Worm (Caenorhabditis elegans) whole organism, late embryonic: ENCODE data around the gene otpl-1.

Experiments used
- C38D4.7 ChIP-seq: fragments of 200-800 bp; sonication (Bioruptor generic); optimal IDR thresholded peaks from 2 replicates; lab custom pipeline; 2018; ENCODE audit warnings: mild to moderate bottlenecking, missing genetic modification characterization, moderate library complexity, missing compliant biosample characterization
- K09A11.1 ChIP-seq: sonication (generic microtip); optimal IDR thresholded peaks from 2 replicates; lab custom pipeline; 2017; ENCODE audit warnings: antibody characterized with exemption, mild to moderate bottlenecking, missing genetic modification characterization, missing compliant biosample characterization; ENCODE audit not compliant: insufficient read depth
- T23F11.4 ChIP-seq: fragments of 200-800 bp; sonication (Bioruptor generic); optimal IDR thresholded peaks from 2 replicates; lab custom pipeline; 2018; ENCODE audit warnings: mild to moderate bottlenecking, missing genetic modification characterization, missing compliant biosample characterization
- Y22D7AL.16 ChIP-seq: sonication (generic microtip); optimal IDR thresholded peaks from 2 replicates; lab custom pipeline; 2016; ENCODE audit warnings: missing genetic modification characterization, missing compliant biosample characterization
- ahr-1 ChIP-seq: sonication (generic microtip); optimal IDR thresholded peaks from 2 replicates; lab custom pipeline; 2016; ENCODE audit warnings: missing genetic modification characterization, missing compliant biosample characterization
- ama-1 ChIP-seq: fragments of 150-350 bp; optimal IDR thresholded peaks from 2 replicates; lab custom pipeline; 2014
- ceh-14 ChIP-seq: sonication (generic microtip); optimal IDR thresholded peaks from 2 replicates; lab custom pipeline; 2016; ENCODE audit warnings: missing genotype, missing genetic modification characterization, missing compliant biosample characterization
- ceh-22 ChIP-seq: sonication (generic microtip); optimal IDR thresholded peaks from 2 replicates; lab custom pipeline; 2017; ENCODE audit warnings: missing biosample characterization, missing genetic modification characterization
- ceh-24 ChIP-seq: sonication (generic microtip); optimal IDR thresholded peaks from 2 replicates; lab custom pipeline; 2016; ENCODE audit warnings: mild to moderate bottlenecking, missing genetic modification characterization, missing compliant biosample characterization
- ceh-30 ChIP-seq: fragments of 150-350 bp; optimal IDR thresholded peaks from 2 replicates; lab custom pipeline; 2014; ENCODE audit warnings: missing biosample characterization, missing genetic modification characterization
- ceh-31 ChIP-seq: sonication (generic microtip); optimal IDR thresholded peaks from 2 replicates; lab custom pipeline; 2016; ENCODE audit warnings: missing genetic modification characterization, missing compliant biosample characterization
- ceh-34 ChIP-seq: sonication (generic microtip); optimal IDR thresholded peaks from 2 replicates; lab custom pipeline; 2016; ENCODE audit warnings: mild to moderate bottlenecking, missing genetic modification characterization, missing compliant biosample characterization
- ceh-45 ChIP-seq: fragments of 200-800 bp; sonication (Bioruptor generic); IDR thresholded peaks from 2 replicates; pipeline ENCODE4 v1.3.6; 2022; ENCODE audit warnings: missing genetic modification reagents, missing genetic modification characterization, missing compliant biosample characterization
- ceh-48 ChIP-seq: sonication (generic microtip); optimal IDR thresholded peaks from 2 replicates; lab custom pipeline; 2016; ENCODE audit warnings: missing genetic modification characterization, inconsistent platforms, missing compliant biosample characterization
- ceh-9 ChIP-seq: sonication (generic microtip); optimal IDR thresholded peaks from 2 replicates; lab custom pipeline; 2016; ENCODE audit warnings: mild to moderate bottlenecking, missing genetic modification characterization, inconsistent platforms, missing compliant biosample characterization
- ets-4 ChIP-seq: sonication (generic microtip); optimal IDR thresholded peaks from 2 replicates; lab custom pipeline; 2016; ENCODE audit warnings: missing genetic modification characterization, missing compliant biosample characterization
- eyg-1 ChIP-seq: sonication (generic microtip); optimal IDR thresholded peaks from 2 replicates; lab custom pipeline; 2016; ENCODE audit warnings: missing genotype, missing genetic modification characterization, missing compliant biosample characterization
- fkh-6 ChIP-seq: sonication (generic microtip); optimal IDR thresholded peaks from 2 replicates; lab custom pipeline; 2016; ENCODE audit warnings: missing genetic modification characterization, missing compliant biosample characterization
- gmeb-2 ChIP-seq: sonication (generic microtip); optimal IDR thresholded peaks from 2 replicates; lab custom pipeline; 2016; ENCODE audit warnings: missing genetic modification characterization, inconsistent platforms, missing compliant biosample characterization
- madf-2 ChIP-seq: sonication (generic microtip); optimal IDR thresholded peaks from 2 replicates; lab custom pipeline; 2017; ENCODE audit warnings: missing genetic modification characterization, missing compliant biosample characterization
- mec-3 ChIP-seq: sonication (generic microtip); optimal IDR thresholded peaks from 2 replicates; lab custom pipeline; 2016; ENCODE audit warnings: borderline replicate concordance, missing genetic modification characterization, missing compliant biosample characterization
- npax-4 ChIP-seq: sonication (generic microtip); optimal IDR thresholded peaks from 2 replicates; lab custom pipeline; 2016; ENCODE audit warnings: missing genetic modification characterization, missing compliant biosample characterization
- odd-2 ChIP-seq: sonication (generic microtip); optimal IDR thresholded peaks from 2 replicates; lab custom pipeline; 2017; ENCODE audit warnings: antibody characterized with exemption, mild to moderate bottlenecking, missing genetic modification characterization, missing compliant biosample characterization
- pat-9 ChIP-seq: fragments of 200-800 bp; sonication (Bioruptor generic); optimal IDR thresholded peaks from 2 replicates; lab custom pipeline; 2018; ENCODE audit warnings: mild to moderate bottlenecking, missing genetic modification characterization, moderate library complexity, missing compliant biosample characterization
- pha-4 ChIP-seq: fragments of 150-350 bp; optimal IDR thresholded peaks from 2 replicates; lab custom pipeline; 2018; ENCODE audit warnings: missing biosample characterization, missing genetic modification reagents, missing genetic modification characterization
- pros-1 ChIP-seq: fragments of 150-350 bp; optimal IDR thresholded peaks from 2 replicates; lab custom pipeline; 2014; ENCODE audit warnings: missing biosample characterization, missing genetic modification reagents, missing genetic modification characterization
- ref-2 ChIP-seq: sonication (generic microtip); optimal IDR thresholded peaks from 2 replicates; lab custom pipeline; 2016; ENCODE audit warnings: missing genetic modification characterization, missing compliant biosample characterization
- sdc-2 ChIP-seq: sonication (generic microtip); optimal IDR thresholded peaks from 2 replicates; lab custom pipeline; 2016; ENCODE audit warnings: missing genotype, missing genetic modification characterization, missing compliant biosample characterization
- sox-2 ChIP-seq: fragments of 200-800 bp; sonication (Bioruptor generic); IDR thresholded peaks from 2 replicates; pipeline ENCODE4 v1.3.6; 2022; ENCODE audit warnings: missing genetic modification reagents, missing genetic modification characterization, missing compliant biosample characterization
- tbx-7 ChIP-seq: sonication (generic microtip); optimal IDR thresholded peaks from 2 replicates; lab custom pipeline; 2016; ENCODE audit warnings: missing genotype, missing genetic modification characterization, missing compliant biosample characterization
- unc-3 ChIP-seq, 2 experiments: fragments of 200-800 bp in 1 of 2; sonication (Bioruptor generic) in 1 of 2; sonication (generic microtip) in 1 of 2; conservative IDR thresholded peaks in 1 of 2; optimal IDR thresholded peaks in 1 of 2; 2 replicates each; pipeline versions ENCODE4 v1.3.6 to Lab custom; 2016 to 2022; ENCODE audit warnings: missing compliant biosample characterization in 2 of 2, missing genetic modification characterization in 2 of 2, missing genetic modification reagents in 1 of 2
- unc-55 ChIP-seq: sonication (generic microtip); optimal IDR thresholded peaks from 2 replicates; lab custom pipeline; 2017; ENCODE audit warnings: missing biosample characterization, missing genetic modification reagents, missing genetic modification characterization
- zip-5 ChIP-seq: sonication (generic microtip); optimal IDR thresholded peaks from 2 replicates; lab custom pipeline; 2016; ENCODE audit warnings: missing genetic modification characterization, missing compliant biosample characterization

Gene otpl-1

DNA sequence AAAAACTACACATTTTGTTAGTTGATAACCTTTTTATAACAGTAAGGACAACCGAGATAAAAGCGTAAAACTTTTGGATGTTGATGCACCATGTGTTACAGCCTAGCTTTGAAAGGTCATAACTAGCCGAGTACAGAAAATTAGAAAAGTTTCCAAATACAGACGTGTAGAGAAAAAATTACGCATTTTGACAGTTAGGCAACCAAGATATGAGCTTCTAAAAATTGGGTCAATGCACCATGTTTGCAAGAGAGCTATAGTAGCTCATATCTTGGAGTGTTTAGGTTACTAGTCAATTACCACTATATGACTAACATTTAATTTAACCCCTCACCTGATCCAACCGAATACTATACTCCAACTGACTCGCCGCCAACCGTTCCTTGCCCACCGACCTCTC lies 15.8 kb upstream of the otpl-1 start:
- no peak for TF ChIP-seq ref-2 (tag; lab: Kevin White, UChicago)
- TF ChIP-seq odd-2 (tag; lab: Kevin White, UChicago) = no peak

- no peak for TF ChIP-seq sox-2
- no peak for TF ChIP-seq ets-4 (tag; lab: Kevin White, UChicago)
- TF ChIP-seq madf-2 = no peak
- no peak for TF ChIP-seq ceh-22
- TF ChIP-seq unc-55 (GFP tag; lab: Kevin White, UChicago) = no peak
- TF ChIP-seq pros-1 (tag; lab: Kevin White, UChicago) = no peak
- no peak for TF ChIP-seq ceh-31 (tag; lab: Kevin White, UChicago)
- no peak for TF ChIP-seq pha-4 (tag; lab: Kevin White, UChicago)
- TF ChIP-seq ceh-48 (tag; lab: Kevin White, UChicago) = no peak
- TF ChIP-seq sdc-2 (tag; lab: Kevin White, UChicago) = no peak
- no peak for TF ChIP-seq ceh-34
- no peak for TF ChIP-seq unc-3 (GFP tag; conservative IDR thresholded peaks at IDR 0.05; lab: Robert Waterston, UW)
- TF ChIP-seq unc-3 (tag; optimal IDR thresholded peaks at IDR 0.05; lab: Kevin White, UChicago) = no peak
- no peak for TF ChIP-seq ahr-1 (tag; lab: Kevin White, UChicago)
- no peak for TF ChIP-seq fkh-6 (tag; lab: Kevin White, UChicago)
- TF ChIP-seq ceh-30 (tag; lab: Kevin White, UChicago) = no peak
- TF ChIP-seq tbx-7 (tag; lab: Kevin White, UChicago) = no peak
- TF ChIP-seq Y22D7AL.16 (tag; lab: Kevin White, UChicago) = no peak
- no peak for TF ChIP-seq ama-1 (lab: Kevin White, UChicago)
Observed at ce11 chrIV:3557331-3557730, 11.4 kb upstream of the otpl-1 start, which contains the start of gene osm-9. Gene osm-9, minus strand, starts transcription at chrIV:3557431.

DNA sequence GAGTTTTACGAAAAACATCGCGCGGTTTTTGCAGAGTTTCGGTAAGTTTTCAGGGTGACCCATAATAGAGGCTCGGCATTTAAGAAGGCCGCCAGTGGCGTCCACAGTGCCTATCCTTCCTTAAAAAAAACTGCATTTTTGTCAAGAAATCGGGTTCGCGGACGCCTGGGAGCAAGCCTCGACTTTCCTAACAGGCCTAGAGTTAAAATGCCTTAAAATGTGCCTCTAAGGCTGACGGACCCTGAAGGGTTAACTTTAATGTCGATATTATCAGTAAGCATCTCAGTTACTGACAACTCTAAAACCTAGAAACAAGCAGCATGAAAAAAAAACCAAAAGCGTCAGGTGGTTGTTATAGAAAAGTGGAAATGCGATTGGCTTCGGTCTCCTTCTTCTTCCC lies 9.6 kb upstream of the otpl-1 start:
- no peak for TF ChIP-seq odd-2 (tag; lab: Kevin White, UChicago)
- no peak for TF ChIP-seq ceh-24 (tag; lab: Kevin White, UChicago)
- no peak for TF ChIP-seq ceh-9 (tag; lab: Kevin White, UChicago)
- no peak for TF ChIP-seq ceh-14 (tag; lab: Kevin White, UChicago)
- TF ChIP-seq C38D4.7 (GFP tag; lab: Kevin White, UChicago) = no peak
- no peak for TF ChIP-seq sox-2
- TF ChIP-seq ceh-30 (tag; lab: Kevin White, UChicago) = no peak
- no peak for TF ChIP-seq gmeb-2
- no peak for TF ChIP-seq K09A11.1 (tag; lab: Kevin White, UChicago)
- TF ChIP-seq ceh-45 = no peak
- TF ChIP-seq Y22D7AL.16 (tag; lab: Kevin White, UChicago) = no peak
- TF ChIP-seq eyg-1 (tag; lab: Kevin White, UChicago) = no peak
- no peak for TF ChIP-seq ceh-22

- no peak for TF ChIP-seq T23F11.4 (GFP tag; lab: Kevin White, UChicago)
- TF ChIP-seq ceh-45 = no peak
- no peak for TF ChIP-seq mec-3 (tag; lab: Kevin White, UChicago)
Observed at ce11 chrIV:3564901-3565300, 3.9 kb upstream of the otpl-1 start, which contains the start of gene sre-5. Gene sre-5, plus strand, starts transcription at chrIV:3565201.

DNA sequence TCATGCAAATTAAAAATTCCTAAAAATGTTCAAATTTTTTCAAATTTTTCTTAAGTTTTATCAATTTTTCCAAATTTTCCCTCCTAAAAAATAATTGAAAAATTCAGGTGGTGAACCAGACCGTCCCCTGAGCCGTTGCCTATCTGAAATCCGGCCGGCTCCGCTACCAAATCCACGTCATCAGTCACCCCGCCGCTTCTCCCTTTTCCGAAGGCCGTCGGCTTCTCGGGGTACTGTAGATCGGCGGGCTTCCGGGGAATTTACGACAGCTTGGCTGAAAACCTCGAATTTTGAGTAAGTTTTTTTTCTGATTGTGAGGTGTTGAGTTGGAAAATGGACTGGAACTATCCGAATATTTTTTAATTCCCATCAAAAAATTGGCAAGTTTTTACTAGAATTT lies 1.8 kb downstream of the otpl-1 start:
- TF ChIP-seq ets-4 (tag; lab: Kevin White, UChicago) (no peak), pat-9 (tag; lab: Kevin White, UChicago) (no peak), npax-4 (no peak), odd-2 (tag; lab: Kevin White, UChicago) (no peak), ceh-22 (no peak), zip-5 (tag; lab: Kevin White, UChicago) (no peak), ref-2 (tag; lab: Kevin White, UChicago) (no peak)
